Worm (Caenorhabditis elegans) whole organism, late embryonic: ENCODE results near the gene nep-11.

Experiments
- ahr-1 ChIP-seq: sonication (generic microtip); optimal IDR thresholded peaks from 2 replicates; lab custom pipeline; 2016; ENCODE audit warnings: missing genetic modification characterization, missing compliant biosample characterization
- ama-1 ChIP-seq: fragments of 150-350 bp; optimal IDR thresholded peaks from 2 replicates; lab custom pipeline; 2014
- ceh-19 ChIP-seq: fragments of 200-800 bp; sonication (Bioruptor generic); optimal IDR thresholded peaks from 2 replicates; lab custom pipeline; 2018; ENCODE audit warnings: mild to moderate bottlenecking, missing genetic modification characterization, missing compliant biosample characterization
- gmeb-2 ChIP-seq: sonication (generic microtip); optimal IDR thresholded peaks from 2 replicates; lab custom pipeline; 2016; ENCODE audit warnings: missing genetic modification characterization, inconsistent platforms, missing compliant biosample characterization
- lim-6 ChIP-seq: sonication (generic microtip); optimal IDR thresholded peaks from 2 replicates; lab custom pipeline; 2016; ENCODE audit warnings: missing genetic modification characterization, missing compliant biosample characterization
- npax-4 ChIP-seq: sonication (generic microtip); optimal IDR thresholded peaks from 2 replicates; lab custom pipeline; 2016; ENCODE audit warnings: missing genetic modification characterization, missing compliant biosample characterization

- TF ChIP-seq npax-4 (no peak), ceh-19 (GFP tag; lab: Kevin White, UChicago) (no peak), ama-1 (lab: Kevin White, UChicago) (no peak), ahr-1 (tag; lab: Kevin White, UChicago) (no peak), gmeb-2 (no peak), lim-6 (tag; lab: Kevin White, UChicago) (no peak)
Observed at ce11 chrII:3374779-3375178, 50.6 kb downstream of the nep-11 start, which contains the start of gene bath-10.
